Fruit fly (Drosophila melanogaster) whole organism, embryonic: Measurements from ENCODE around the gene CG13299.

Experiments
- ATbp ChIP-seq: fragments of 200-800 bp; sonication (Bioruptor generic); optimal IDR thresholded peaks from 2 replicates; lab custom pipeline; 2017; ENCODE audit warnings: missing biosample characterization, mild to moderate bottlenecking, missing genetic modification characterization, missing genetic modification reagents
- Ada2b ChIP-seq: fragments of 200-800 bp; sonication (Bioruptor generic); IDR thresholded peaks from 2 replicates; pipeline ENCODE4 v1.3.6; 2022; ENCODE audit warnings: missing biosample characterization, missing genetic modification characterization
- B-H2 ChIP-seq: fragments of 200-800 bp; sonication (Bioruptor generic); optimal IDR thresholded peaks from 2 replicates; lab custom pipeline; 2018; ENCODE audit warnings: missing biosample characterization, mild to moderate bottlenecking, missing genetic modification characterization
- Bgb ChIP-seq: fragments of 200-800 bp; sonication (Bioruptor generic); IDR thresholded peaks from 2 replicates; pipeline ENCODE4 v1.3.6; 2022; ENCODE audit warnings: missing biosample characterization, missing genetic modification characterization; ENCODE audit not compliant: partially characterized antibody
- CG15269 ChIP-seq: fragments of 200-800 bp; sonication (Bioruptor generic); optimal IDR thresholded peaks from 2 replicates; lab custom pipeline; 2018; ENCODE audit warnings: missing biosample characterization, mild to moderate bottlenecking, missing genetic modification characterization, moderate library complexity
- CG1529 ChIP-seq: fragments of 200-800 bp; sonication (Bioruptor generic); optimal IDR thresholded peaks from 3 replicates; lab custom pipeline; 2018; ENCODE audit warnings: missing biosample characterization, missing genetic modification characterization
- CG17361 ChIP-seq: fragments of 200-800 bp; sonication (Bioruptor generic); IDR thresholded peaks from 3 replicates; pipeline ENCODE4 v1.3.6; 2022; ENCODE audit warnings: missing biosample characterization, missing genetic modification characterization
- CG31224 ChIP-seq: fragments of 200-800 bp; sonication (Bioruptor generic); IDR thresholded peaks from 2 replicates; pipeline ENCODE4 v1.3.6; 2022; ENCODE audit warnings: missing biosample characterization, missing genetic modification characterization
- CG7987 ChIP-seq: fragments of 200-800 bp; sonication (Bioruptor generic); optimal IDR thresholded peaks from 2 replicates; lab custom pipeline; 2018; ENCODE audit warnings: missing biosample characterization, mild to moderate bottlenecking, missing genetic modification characterization, moderate library complexity
- CG8290 ChIP-seq, 3 experiments: fragments of 200-800 bp; sonication (Bioruptor generic); optimal IDR thresholded peaks; 2 replicates each; lab custom pipeline; 2016 to 2019; ENCODE audit warnings: missing biosample characterization in 3 of 3, missing genetic modification characterization in 3 of 3, mild to moderate bottlenecking in 2 of 3, moderate library complexity in 1 of 3
- CG8924 ChIP-seq: fragments of 200-800 bp; optimal IDR thresholded peaks from 3 replicates; lab custom pipeline; 2019; ENCODE audit warnings: missing biosample characterization, mild to moderate bottlenecking, missing genetic modification characterization, moderate library complexity
- CG9727 ChIP-seq: fragments of 200-800 bp; sonication (Bioruptor generic); optimal IDR thresholded peaks from 3 replicates; lab custom pipeline; 2017; ENCODE audit warnings: missing biosample characterization, mild to moderate bottlenecking, missing genetic modification characterization
- D19B ChIP-seq: fragments of 200-800 bp; sonication (Bioruptor generic); optimal IDR thresholded peaks from 2 replicates; lab custom pipeline; 2017; ENCODE audit warnings: missing biosample characterization, mild to moderate bottlenecking, missing genetic modification characterization
- Dbx ChIP-seq: fragments of 200-800 bp; sonication (Bioruptor generic); IDR thresholded peaks from 3 replicates; pipeline ENCODE4 v1.3.6; 2022; ENCODE audit warnings: missing biosample characterization, missing genetic modification characterization
- Deaf1 ChIP-seq: fragments of 200-800 bp; optimal IDR thresholded peaks from 3 replicates; lab custom pipeline; 2019; ENCODE audit warnings: missing biosample characterization, mild to moderate bottlenecking, missing genetic modification characterization, moderate library complexity
- Ets65A ChIP-seq: fragments of 200-800 bp; sonication (Bioruptor generic); peaks from one replicate; lab custom pipeline; 2016; ENCODE audit warnings: missing biosample characterization, missing genetic modification characterization
- H15 ChIP-seq: fragments of 200-800 bp; sonication (Bioruptor generic); IDR thresholded peaks from 3 replicates; pipeline ENCODE4 v1.3.6; 2022; ENCODE audit warnings: missing biosample characterization, missing genetic modification characterization
- HLH3B ChIP-seq: fragments of 200-800 bp; sonication (Bioruptor generic); IDR thresholded peaks from 2 replicates; pipeline ENCODE4 v1.3.6; 2022; ENCODE audit warnings: missing biosample characterization, missing genetic modification characterization
- HmgZ ChIP-seq: fragments of 200-800 bp; sonication (Bioruptor generic); optimal IDR thresholded peaks from 2 replicates; lab custom pipeline; 2018; ENCODE audit warnings: missing biosample characterization, mild to moderate bottlenecking, missing genetic modification characterization
- Hmr ChIP-seq: fragments of 200-800 bp; sonication (Bioruptor generic); optimal IDR thresholded peaks from 3 replicates; lab custom pipeline; 2017; ENCODE audit warnings: mild to moderate bottlenecking, missing biosample characterization, missing genetic modification reagents, missing genetic modification characterization
- Mes4 ChIP-seq: fragments of 200-800 bp; sonication (Bioruptor generic); optimal IDR thresholded peaks from 2 replicates; lab custom pipeline; 2016; ENCODE audit warnings: missing biosample characterization, missing genetic modification characterization
- NFAT ChIP-seq: fragments of 200-800 bp; sonication (Bioruptor generic); IDR thresholded peaks from 2 replicates; pipeline ENCODE4 v1.3.6; 2022; ENCODE audit warnings: missing biosample characterization, missing genetic modification characterization
- Rx ChIP-seq: fragments of 200-800 bp; sonication (Bioruptor generic); IDR thresholded peaks from 2 replicates; pipeline ENCODE4 v1.3.6; 2022; ENCODE audit warnings: missing biosample characterization, missing genetic modification characterization
- amos ChIP-seq: fragments of 200-800 bp; sonication (Bioruptor generic); IDR thresholded peaks from 2 replicates; pipeline ENCODE4 v1.3.6; 2022; ENCODE audit warnings: missing biosample characterization, missing genetic modification characterization; ENCODE audit not compliant: partially characterized antibody
- bbx ChIP-seq: fragments of 200-800 bp; sonication (Bioruptor generic); IDR thresholded peaks from 2 replicates; pipeline ENCODE4 v1.3.6; 2022; ENCODE audit warnings: missing biosample characterization, missing genetic modification characterization; ENCODE audit not compliant: partially characterized antibody
- cad ChIP-seq: fragments of >200 bp; optimal IDR thresholded peaks from 2 replicates; lab custom pipeline; 2017; ENCODE audit warnings: missing biosample characterization, missing genetic modification characterization
- caup ChIP-seq: fragments of 200-800 bp; sonication (Bioruptor generic); optimal IDR thresholded peaks from 3 replicates; lab custom pipeline; 2017; ENCODE audit warnings: missing biosample characterization, mild to moderate bottlenecking, missing genetic modification characterization, moderate library complexity; ENCODE audit not compliant: severe bottlenecking
- chn ChIP-seq: fragments of 200-800 bp; sonication (Bioruptor generic); optimal IDR thresholded peaks from 2 replicates; lab custom pipeline; 2016; ENCODE audit warnings: missing biosample characterization, missing genetic modification characterization
- croc ChIP-seq: fragments of 200-800 bp; sonication (Bioruptor generic); conservative IDR thresholded peaks from 3 replicates; pipeline ENCODE4 v1.3.6; 2022; ENCODE audit warnings: missing biosample characterization, missing genetic modification characterization
- dm ChIP-seq: fragments of 200-800 bp; sonication (Bioruptor generic); optimal IDR thresholded peaks from 3 replicates; lab custom pipeline; 2016; ENCODE audit warnings: missing biosample characterization, missing genetic modification characterization
- fru ChIP-seq: fragments of >200 bp; optimal IDR thresholded peaks from 2 replicates; lab custom pipeline; 2017
- gem ChIP-seq: fragments of 200-800 bp; sonication (Bioruptor generic); optimal IDR thresholded peaks from 2 replicates; lab custom pipeline; 2019; ENCODE audit warnings: missing biosample characterization, mild to moderate bottlenecking, missing genetic modification characterization, moderate library complexity
- hth ChIP-seq: fragments of >200 bp; optimal IDR thresholded peaks from 2 replicates; lab custom pipeline; 2017; ENCODE audit warnings: inconsistent platforms
- insv ChIP-seq, 2 experiments: fragments of 200-800 bp; sonication (Bioruptor generic); optimal IDR thresholded peaks; 3 replicates each; lab custom pipeline; 2016 to 2018; ENCODE audit warnings: missing biosample characterization in 2 of 2, missing genetic modification characterization in 2 of 2
- inv ChIP-seq: fragments of 200-800 bp; sonication (Bioruptor generic); IDR thresholded peaks from 2 replicates; pipeline ENCODE4 v1.3.6; 2022; ENCODE audit warnings: missing biosample characterization, missing genetic modification characterization; ENCODE audit not compliant: partially characterized antibody
- lbe ChIP-seq: fragments of 200-800 bp; sonication (Bioruptor generic); optimal IDR thresholded peaks from 2 replicates; lab custom pipeline; 2016; ENCODE audit warnings: missing biosample characterization, mild to moderate bottlenecking, missing genetic modification characterization
- lola ChIP-seq, 3 experiments: fragments of >200 bp in 2 of 3; fragments of 200-800 bp in 1 of 3; sonication (Bioruptor generic) in 1 of 3; optimal IDR thresholded peaks; 2 replicates each; lab custom pipeline; 2017 to 2019; ENCODE audit warnings: missing biosample characterization in 3 of 3, missing genetic modification characterization in 3 of 3, mild to moderate bottlenecking in 1 of 3, moderate library complexity in 1 of 3
- nerfin-1 ChIP-seq: fragments of 200-800 bp; sonication (Bioruptor generic); optimal IDR thresholded peaks from 3 replicates; lab custom pipeline; 2019; ENCODE audit warnings: missing biosample characterization, mild to moderate bottlenecking, missing genetic modification characterization, moderate library complexity
- pan ChIP-seq, 4 experiments: fragments of >200 bp in 3 of 4; fragments of 200-800 bp in 1 of 4; sonication (Bioruptor generic) in 1 of 4; optimal IDR thresholded peaks in 3 of 4; IDR thresholded peaks in 1 of 4; 2 replicates each; pipeline versions ENCODE4 v1.3.6 to Lab custom; 2017 to 2022; ENCODE audit warnings: missing biosample characterization in 2 of 4, missing genetic modification characterization in 2 of 4, mixed read lengths in 1 of 4
- pum ChIP-seq: fragments of 200-800 bp; sonication (Bioruptor generic); optimal IDR thresholded peaks from 2 replicates; lab custom pipeline; 2016; ENCODE audit warnings: missing biosample characterization, missing genetic modification characterization
- schlank ChIP-seq: fragments of 200-800 bp; sonication (Bioruptor generic); optimal IDR thresholded peaks from 2 replicates; lab custom pipeline; 2018; ENCODE audit warnings: missing biosample characterization, mild to moderate bottlenecking, missing genetic modification characterization
- sisA ChIP-seq: fragments of 200-800 bp; sonication (Bioruptor generic); IDR thresholded peaks from 2 replicates; pipeline ENCODE4 v1.3.6; 2022; ENCODE audit warnings: missing biosample characterization, missing genetic modification characterization
- tll ChIP-seq, 2 experiments: fragments of 200-800 bp in 1 of 2; fragments of >200 bp in 1 of 2; sonication (Bioruptor generic) in 1 of 2; optimal IDR thresholded peaks; 2 replicates each; lab custom pipeline; 2017 to 2019; ENCODE audit warnings: missing biosample characterization in 2 of 2, missing genetic modification characterization in 2 of 2, mild to moderate bottlenecking in 1 of 2, moderate library complexity in 1 of 2
- tx ChIP-seq: fragments of 200-800 bp; sonication (Bioruptor generic); optimal IDR thresholded peaks from 2 replicates; lab custom pipeline; 2016; ENCODE audit warnings: missing biosample characterization, missing genetic modification characterization
- yki ChIP-seq: fragments of >200 bp; optimal IDR thresholded peaks from 3 replicates; lab custom pipeline; 2018
- zf30C ChIP-seq: fragments of 200-800 bp; sonication (Bioruptor generic); optimal IDR thresholded peaks from 3 replicates; lab custom pipeline; 2018; ENCODE audit warnings: missing biosample characterization, mild to moderate bottlenecking, missing genetic modification characterization
- zfh1 ChIP-seq: fragments of 200-800 bp; sonication (Bioruptor generic); IDR thresholded peaks from 3 replicates; pipeline ENCODE4 v1.3.6; 2022; ENCODE audit warnings: missing biosample characterization, missing genetic modification characterization

The CG13299 gene

DNA sequence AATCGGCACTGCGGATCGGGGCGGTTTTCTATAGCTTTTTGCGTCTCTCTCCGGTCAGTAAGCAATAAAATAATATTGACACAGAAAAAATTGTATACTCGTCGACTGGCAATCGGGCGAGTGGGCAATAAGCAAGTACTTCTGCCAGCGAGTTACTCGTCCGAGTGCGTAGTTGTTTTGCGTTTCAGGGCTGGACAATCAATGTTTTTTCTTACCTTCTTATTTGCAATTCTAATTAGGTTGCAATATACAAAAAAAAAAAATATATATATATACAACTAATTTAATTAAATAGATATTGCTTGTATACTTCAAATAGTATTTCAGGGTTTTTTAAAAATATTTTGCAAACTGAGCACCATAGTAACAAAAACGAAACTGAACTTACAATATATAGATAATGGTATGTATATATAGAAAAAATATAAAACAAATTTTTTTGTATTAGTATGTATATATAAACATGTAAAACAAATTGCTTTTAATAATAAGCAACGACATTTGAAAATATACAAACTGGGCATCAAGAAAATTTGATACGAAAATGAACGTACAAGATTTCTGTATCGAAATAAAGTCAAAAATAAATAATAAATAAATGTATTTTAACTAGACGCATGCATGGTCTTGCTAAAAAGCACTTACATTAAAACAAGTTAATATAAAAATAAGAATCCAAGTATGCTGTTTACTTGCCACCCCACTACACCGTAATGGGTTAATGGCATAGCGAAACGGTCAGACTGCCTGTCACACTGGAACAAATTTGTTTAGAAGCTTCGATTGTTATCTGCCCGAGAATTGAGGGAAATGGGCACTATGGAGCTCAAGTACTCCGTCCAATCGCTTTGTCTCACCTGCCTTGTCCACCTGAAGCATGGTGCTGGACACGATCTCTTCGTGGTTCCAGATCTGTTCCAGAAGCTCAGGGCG lies 42.9 kb downstream of the CG13299 start, which contains the start of the genes D19A and CG7386 (continued):
- TF ChIP-seq pan (optimal IDR thresholded peaks at IDR 0.05; lab: Kevin White, UChicago) (no peak), pan (GFP tag; optimal IDR thresholded peaks at IDR 0.05 in 1 of 2, IDR thresholded peaks at IDR 0.05 in 1 of 2) (peak in 1 of 2 experiments; percentile 78), CG7987 (GFP tag; lab: Kevin White, UChicago) (peak; percentile 30), Rx (GFP tag; lab: Robert Waterston, UW) (peak; percentile 44; the same call in 1 of the 2 replicates), H15 (peak; percentile 77), dm (GFP tag; lab: Kevin White, UChicago) (no peak), Ets65A (GFP tag; lab: Kevin White, UChicago) (peak; percentile 89), fru (peak; percentile 62), cad (GFP tag; lab: Kevin White, UChicago) (no peak), croc (GFP tag; lab: Robert Waterston, UW) (peak; percentile 14; the same call in 1 of the 3 replicates), Dbx (GFP tag; lab: Robert Waterston, UW) (peak; percentile 79), bbx (GFP tag; lab: Robert Waterston, UW) (0 out of 2 replicates have a peak, but pooled peaks have one; percentile 36), HLH3B (GFP tag; lab: Robert Waterston, UW) (peak; percentile 60), inv (GFP tag; lab: Robert Waterston, UW) (0 out of 2 replicates have a peak, but pooled peaks have one; percentile 21), tx (peak; percentile 1), hth (no peak), schlank (tag; lab: Kevin White, UChicago) (no peak), D19B (GFP tag; lab: Kevin White, UChicago) (peak; percentile 63), yki (lab: Kevin White, UChicago) (no peak), sisA (GFP tag; lab: Robert Waterston, UW) (peak; percentile 72), lola (GFP tag; optimal IDR thresholded peaks at IDR 0.05; lab: Kevin White, UChicago) (peak in 1 of 3 experiments; percentile 15), zf30C (GFP tag; lab: Kevin White, UChicago) (peak; percentile 87), CG1529 (GFP tag; lab: Kevin White, UChicago) (no peak), Mes4 (GFP tag; lab: Kevin White, UChicago) (no peak), B-H2 (GFP tag; lab: Kevin White, UChicago) (peak; percentile 54), CG31224 (GFP tag; lab: Robert Waterston, UW) (0 out of 2 replicates have a peak, but pooled peaks have one; percentile 29), insv (GFP tag; optimal IDR thresholded peaks at IDR 0.05; lab: Kevin White, UChicago) (peak in 1 of 2 experiments; percentile 85), tll (GFP tag; optimal IDR thresholded peaks at IDR 0.05; lab: Kevin White, UChicago) (no peak), Ada2b (peak; percentile 59), Deaf1 (tag; lab: Kevin White, UChicago) (no peak), caup (GFP tag; lab: Kevin White, UChicago) (peak; percentile 49), CG8290 (GFP tag; optimal IDR thresholded peaks at IDR 0.05; lab: Kevin White, UChicago) (peak; percentile 4), CG8290 (tag; optimal IDR thresholded peaks at IDR 0.05; lab: Kevin White, UChicago) (peak in 1 of 2 experiments; percentile 86), CG9727 (GFP tag; lab: Kevin White, UChicago) (peak; percentile 29), chn (GFP tag; lab: Kevin White, UChicago) (peak; percentile 64), pum (GFP tag; lab: Kevin White, UChicago) (peak; percentile 28), ATbp (GFP tag; lab: Kevin White, UChicago) (no peak), CG15269 (tag; lab: Kevin White, UChicago) (peak; percentile 65), amos (GFP tag; lab: Robert Waterston, UW) (peak; percentile 34; the same call in 1 of the 2 replicates), HmgZ (tag; lab: Kevin White, UChicago) (peak; percentile 46), Bgb (GFP tag; lab: Robert Waterston, UW) (peak; percentile 35; the same call in 1 of the 2 replicates), CG17361 (GFP tag; lab: Robert Waterston, UW) (peak; percentile 75; the same call in 2 of the 3 replicates), zfh1 (GFP tag; lab: Robert Waterston, UW) (peak; percentile 72), NFAT (GFP tag; lab: Robert Waterston, UW) (peak; percentile 75), CG8924 (tag; lab: Kevin White, UChicago) (peak; percentile 69), nerfin-1 (tag; lab: Kevin White, UChicago) (peak; percentile 16), gem (tag; lab: Kevin White, UChicago) (peak; percentile 74), lbe (GFP tag; lab: Kevin White, UChicago) (peak; percentile 2), Hmr (GFP tag; lab: Kevin White, UChicago) (peak; percentile 53)
